Fruit fly (Drosophila melanogaster) whole organism, pupa: ENCODE results near the gene CG14667.

ENCODE experiments used
- CG10348 ChIP-seq: fragments of 200-800 bp; sonication (Bioruptor generic); IDR thresholded peaks from 2 replicates; pipeline ENCODE4 v1.3.6; 2022; ENCODE audit warnings: missing biosample characterization, missing genetic modification characterization
- CG12605 ChIP-seq: fragments of 200-800 bp; sonication (Bioruptor generic); IDR thresholded peaks from 2 replicates; pipeline ENCODE4 v1.3.6; 2022; ENCODE audit warnings: missing biosample characterization, missing genetic modification characterization
- CG13204 ChIP-seq: fragments of 200-800 bp; sonication (Bioruptor generic); optimal IDR thresholded peaks from 2 replicates; lab custom pipeline; 2018; ENCODE audit warnings: missing biosample characterization, mild to moderate bottlenecking, missing genetic modification characterization, moderate library complexity
- CG14655 ChIP-seq: fragments of 200-800 bp; sonication (Bioruptor generic); optimal IDR thresholded peaks from 3 replicates; lab custom pipeline; 2017; ENCODE audit warnings: mild to moderate bottlenecking, missing biosample characterization, missing genetic modification reagents, missing genetic modification characterization
- CG15710 ChIP-seq: fragments of 200-800 bp; sonication (Bioruptor generic); optimal IDR thresholded peaks from 2 replicates; lab custom pipeline; 2018; ENCODE audit warnings: missing biosample characterization, mild to moderate bottlenecking, missing genetic modification characterization, moderate library complexity
- CG17806 ChIP-seq: fragments of 200-800 bp; sonication (Bioruptor generic); optimal IDR thresholded peaks from 2 replicates; lab custom pipeline; 2018; ENCODE audit warnings: missing biosample characterization, mild to moderate bottlenecking, missing genetic modification characterization, moderate library complexity
- CG32121 ChIP-seq: fragments of 200-800 bp; sonication (Bioruptor generic); IDR thresholded peaks from 2 replicates; pipeline ENCODE4 v1.3.6; 2022; ENCODE audit warnings: missing biosample characterization, missing genetic modification characterization
- CG34367 ChIP-seq: fragments of 200-800 bp; sonication (Bioruptor generic); optimal IDR thresholded peaks from 2 replicates; lab custom pipeline; 2018; ENCODE audit warnings: missing biosample characterization, mild to moderate bottlenecking, missing genetic modification characterization
- CG4496 ChIP-seq: fragments of 200-800 bp; sonication (Bioruptor generic); IDR thresholded peaks from 3 replicates; pipeline ENCODE4 v1.3.6; 2022; ENCODE audit warnings: missing biosample characterization, missing genetic modification characterization
- CG8159 ChIP-seq: fragments of 200-800 bp; sonication (Bioruptor generic); optimal IDR thresholded peaks from 3 replicates; lab custom pipeline; 2018; ENCODE audit warnings: missing biosample characterization, mild to moderate bottlenecking, missing genetic modification characterization, moderate library complexity
- CG8301 ChIP-seq: fragments of 200-800 bp; sonication (Bioruptor generic); optimal IDR thresholded peaks from 2 replicates; lab custom pipeline; 2018; ENCODE audit warnings: missing biosample characterization, mild to moderate bottlenecking, missing genetic modification characterization
- CG9948 ChIP-seq: fragments of 200-800 bp; sonication (Bioruptor generic); optimal IDR thresholded peaks from 2 replicates; lab custom pipeline; 2018; ENCODE audit warnings: missing biosample characterization, mild to moderate bottlenecking, missing genetic modification characterization, moderate library complexity
- D1 ChIP-seq: fragments of 200-800 bp; sonication (Bioruptor generic); optimal IDR thresholded peaks from 2 replicates; lab custom pipeline; 2018; ENCODE audit warnings: missing biosample characterization, mild to moderate bottlenecking, missing genetic modification characterization, moderate library complexity
- EcR ChIP-seq: fragments of 200-800 bp; sonication (Bioruptor generic); optimal IDR thresholded peaks from 3 replicates; lab custom pipeline; 2019; ENCODE audit warnings: missing biosample characterization, missing genetic modification characterization, mild to moderate bottlenecking, moderate library complexity, missing genetic modification reagents
- Ets98B ChIP-seq: fragments of 200-800 bp; sonication (Bioruptor generic); IDR thresholded peaks from 2 replicates; pipeline ENCODE4 v1.3.6; 2022; ENCODE audit warnings: missing biosample characterization, missing genetic modification characterization
- Pif1A ChIP-seq: fragments of 200-800 bp; sonication (Bioruptor generic); optimal IDR thresholded peaks from 3 replicates; lab custom pipeline; 2016; ENCODE audit warnings: missing biosample characterization, missing genetic modification characterization
- Pif1B ChIP-seq: fragments of 200-800 bp; sonication (Bioruptor generic); optimal IDR thresholded peaks from 3 replicates; lab custom pipeline; 2016; ENCODE audit warnings: missing biosample characterization, missing genetic modification characterization
- Snoo ChIP-seq: fragments of 200-800 bp; sonication (Bioruptor generic); optimal IDR thresholded peaks from 3 replicates; lab custom pipeline; 2017; ENCODE audit warnings: missing biosample characterization, mild to moderate bottlenecking, missing genetic modification characterization, inconsistent platforms
- fd96Ca ChIP-seq: fragments of 200-800 bp; sonication (Bioruptor generic); IDR thresholded peaks from 3 replicates; pipeline ENCODE4 v1.3.6; 2022; ENCODE audit warnings: missing biosample characterization, missing genetic modification characterization
- gl ChIP-seq: fragments of 200-800 bp; sonication (Bioruptor generic); optimal IDR thresholded peaks from 2 replicates; lab custom pipeline; 2018; ENCODE audit warnings: missing biosample characterization, mild to moderate bottlenecking, missing genetic modification characterization
- rn ChIP-seq: fragments of 200-800 bp; sonication (Bioruptor generic); IDR thresholded peaks from 2 replicates; pipeline ENCODE4 v1.3.6; 2022; ENCODE audit warnings: missing biosample characterization, missing genetic modification characterization

The CG14667 gene

DNA sequence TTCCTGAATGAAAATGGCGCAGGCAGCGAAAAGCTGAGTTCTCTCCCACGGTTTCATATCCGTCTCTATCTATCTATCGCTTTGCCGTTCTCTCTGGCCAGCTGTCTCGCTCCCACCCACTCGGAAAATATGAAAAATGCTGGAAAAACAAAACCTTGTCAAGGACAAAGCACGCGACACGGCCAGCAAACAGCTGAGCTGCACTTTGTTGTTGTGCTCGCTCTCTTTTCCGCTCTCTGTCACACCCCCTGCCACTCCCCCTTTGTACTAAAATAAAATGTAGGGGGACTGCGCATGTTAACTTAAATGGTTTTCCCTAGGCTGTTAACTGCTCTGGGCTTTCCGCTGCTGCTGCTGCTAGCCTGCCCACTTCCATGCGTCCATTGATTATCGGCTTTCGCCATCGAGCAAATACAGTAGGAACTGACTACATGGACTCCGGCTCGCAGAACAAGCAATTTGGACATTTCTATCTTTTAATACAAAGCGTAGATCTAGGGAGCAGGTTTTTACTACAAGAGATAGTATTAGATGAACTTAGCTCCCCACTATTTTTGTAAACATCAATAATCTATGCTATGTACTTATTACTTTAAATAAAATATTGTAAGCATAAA, 28.0 kb upstream of the CG14667 start:
- TF ChIP-seq EcR (GFP tag; lab: Kevin White, UChicago) (no peak), CG32121 (GFP tag; lab: Robert Waterston, UW) (no peak), CG8301 (no peak), Pif1B (GFP tag; lab: Kevin White, UChicago) (no peak), CG34367 (no peak), rn (no peak), CG14655 (GFP tag; lab: Kevin White, UChicago) (no peak), CG9948 (no peak), fd96Ca (GFP tag; lab: Robert Waterston, UW) (no peak), Snoo (no peak), CG4496 (no peak), CG13204 (no peak), Pif1A (GFP tag; lab: Kevin White, UChicago) (no peak), gl (tag; lab: Kevin White, UChicago) (no peak), D1 (tag; lab: Kevin White, UChicago) (no peak), CG15710 (no peak), Ets98B (GFP tag; lab: Robert Waterston, UW) (no peak), CG12605 (GFP tag; lab: Robert Waterston, UW) (no peak)
- TF ChIP-seq, all 21 proteins: peak for 0

DNA sequence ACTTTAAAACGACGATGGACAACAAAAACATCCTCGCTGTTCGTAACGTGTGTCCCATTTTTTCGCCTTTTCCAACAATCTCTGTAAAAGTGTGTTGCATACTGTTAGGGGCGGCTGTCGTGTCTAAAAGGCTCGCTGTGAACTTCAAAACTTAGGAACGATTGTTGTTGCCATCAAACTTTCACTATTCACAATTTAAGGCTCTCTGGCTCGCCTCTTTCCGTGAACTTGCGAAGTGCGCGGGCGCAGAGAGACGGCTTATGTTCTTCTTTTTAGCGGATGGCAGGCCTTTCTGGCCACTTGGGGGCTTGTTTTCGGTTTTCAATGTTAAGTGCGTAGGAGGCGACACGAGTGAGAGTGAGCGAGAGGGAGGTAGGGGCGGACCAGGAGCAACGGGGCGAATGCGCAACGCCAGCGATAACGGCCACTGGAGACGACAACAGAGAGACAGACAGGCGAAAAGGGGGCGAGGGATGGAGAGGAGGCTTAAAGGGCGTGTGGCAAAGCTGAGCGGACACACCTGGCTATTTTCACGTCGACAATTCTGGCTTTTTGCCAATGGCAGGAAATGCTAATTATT, 24.3 kb upstream of the CG14667 start, which contains the start of gene mtd:
Gene mtd (minus strand): TSS at position 51 of the 580 bp plus-strand sequence.
- TF ChIP-seq Snoo (no peak), rn (no peak), CG17806 (no peak), CG8159 (tag; lab: Kevin White, UChicago) (no peak), CG10348 (GFP tag; lab: Robert Waterston, UW) (no peak), CG14655 (GFP tag; lab: Kevin White, UChicago) (no peak), gl (tag; lab: Kevin White, UChicago) (no peak), CG34367 (no peak), fd96Ca (GFP tag; lab: Robert Waterston, UW) (no peak), CG13204 (no peak), EcR (GFP tag; lab: Kevin White, UChicago) (no peak), CG12605 (GFP tag; lab: Robert Waterston, UW) (no peak), CG4496 (no peak), Pif1B (GFP tag; lab: Kevin White, UChicago) (no peak)

DNA sequence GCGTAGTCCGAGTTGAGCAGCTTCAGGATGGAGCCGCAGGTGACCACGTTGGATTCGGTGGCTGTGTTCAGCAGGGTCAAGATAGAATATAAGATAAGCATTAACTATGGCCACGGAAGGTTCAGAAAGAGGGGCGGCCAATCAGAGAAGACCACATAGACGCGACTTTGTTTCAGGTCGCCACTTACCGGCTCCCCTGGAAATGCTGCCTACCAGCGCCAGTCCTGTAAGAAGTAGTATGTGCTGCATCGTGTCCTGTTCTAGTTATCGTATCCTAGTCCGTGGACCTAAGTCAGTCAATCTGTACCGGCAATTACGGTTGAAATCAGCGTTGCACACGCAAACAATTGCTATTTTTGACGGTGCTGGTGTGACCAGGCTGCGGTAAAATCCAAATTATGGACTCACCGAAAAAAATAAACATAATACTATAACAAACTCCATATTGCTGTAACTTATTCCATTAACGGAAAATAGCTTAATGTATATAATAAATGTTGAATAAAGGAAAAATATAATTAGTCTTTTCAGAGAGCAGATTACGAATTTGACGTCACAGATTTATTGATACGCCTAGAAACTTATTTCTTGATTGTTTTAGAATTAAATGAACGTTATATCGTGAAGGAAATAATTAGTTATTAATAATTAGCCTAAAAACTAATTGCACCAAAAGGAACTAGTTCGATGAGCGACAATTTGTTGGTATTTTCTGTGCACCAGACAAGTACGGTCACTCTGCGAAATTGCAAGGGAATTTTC, 20.3 kb upstream of the CG14667 start, which contains the start of the genes CG11999 and CG1161:
Gene CG11999 (minus strand): TSS at position 375 of the 762 bp plus-strand sequence.
Gene CG1161 (plus strand): TSS at position 720 of the 762 bp plus-strand sequence.
- TF ChIP-seq CG8159 (tag; lab: Kevin White, UChicago) = peak; percentile 48
- no peak for TF ChIP-seq gl (tag; lab: Kevin White, UChicago)
- TF ChIP-seq, all 21 proteins: peak for 1

DNA sequence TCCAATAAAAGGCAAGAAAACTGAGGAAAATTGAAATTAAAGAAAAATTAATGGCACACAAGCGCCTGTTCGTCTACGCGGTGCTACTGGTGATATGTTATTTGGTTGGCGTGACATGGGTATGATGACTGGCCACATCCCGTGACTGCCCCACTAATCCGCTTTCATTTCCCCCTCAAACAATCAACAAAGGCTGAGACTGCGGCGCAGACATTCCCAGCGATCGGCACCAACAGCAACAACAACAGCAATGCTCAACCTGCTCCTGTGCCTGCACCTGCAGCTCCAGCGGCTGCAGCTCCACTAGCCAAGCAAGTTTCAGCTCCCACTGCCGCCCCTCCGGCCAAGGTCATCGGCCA, 19.7 kb upstream of the CG14667 start:
- TF ChIP-seq CG8301 (no peak), CG32121 (GFP tag; lab: Robert Waterston, UW) (no peak), D1 (tag; lab: Kevin White, UChicago) (no peak), Pif1A (GFP tag; lab: Kevin White, UChicago) (no peak), Pif1B (GFP tag; lab: Kevin White, UChicago) (no peak), EcR (GFP tag; lab: Kevin White, UChicago) (peak; percentile 12), CG15710 (no peak), CG14655 (GFP tag; lab: Kevin White, UChicago) (no peak)

DNA sequence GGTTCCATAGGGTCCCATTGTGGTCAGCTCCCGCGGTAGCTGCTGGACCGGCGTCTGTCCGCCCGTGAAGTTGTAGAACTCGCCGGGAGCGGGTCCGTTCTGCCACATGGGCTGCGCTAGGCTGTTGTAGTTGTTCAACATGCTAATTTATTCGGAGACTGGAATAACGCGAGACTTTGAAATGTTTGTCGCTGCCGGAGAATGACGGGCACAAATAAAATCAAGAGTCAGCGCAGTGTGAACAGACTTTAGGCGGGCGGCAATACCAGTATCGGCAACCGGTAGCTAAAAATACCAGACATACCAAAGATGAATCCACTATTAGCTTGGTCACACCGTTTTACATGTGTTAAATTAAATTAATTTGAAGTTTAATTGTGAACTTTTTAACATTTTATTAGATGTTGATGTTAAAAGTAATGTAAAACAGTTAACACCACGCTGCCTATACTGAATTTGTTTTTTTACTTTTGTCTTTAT, 16.8 kb upstream of the CG14667 start, which contains the start of gene Prosbeta7:
Gene Prosbeta7 (minus strand): TSS at position 430 of the 480 bp plus-strand sequence.
- TF ChIP-seq CG12605 (GFP tag; lab: Robert Waterston, UW) (no peak), CG17806 (no peak), CG32121 (GFP tag; lab: Robert Waterston, UW) (no peak), CG4496 (no peak), fd96Ca (GFP tag; lab: Robert Waterston, UW) (no peak), CG8301 (no peak), CG9948 (no peak), CG14655 (GFP tag; lab: Kevin White, UChicago) (no peak), rn (no peak), gl (tag; lab: Kevin White, UChicago) (no peak), D1 (tag; lab: Kevin White, UChicago) (no peak), Ets98B (GFP tag; lab: Robert Waterston, UW) (no peak), CG34367 (no peak), Snoo (no peak), CG15710 (no peak), CG10348 (GFP tag; lab: Robert Waterston, UW) (no peak)
